Worm (Caenorhabditis elegans) whole organism, midembryonic: Measurements from ENCODE around the gene C04A2.15.

ENCODE experiments used
- T22C8.4 ChIP-seq: fragments of 200-800 bp; sonication (Bioruptor generic); IDR thresholded peaks from 2 replicates; pipeline ENCODE4 v1.3.6; 2022; ENCODE audit warnings: missing genetic modification characterization, missing compliant biosample characterization
- cog-1 ChIP-seq: sonication (generic microtip); optimal IDR thresholded peaks from 2 replicates; lab custom pipeline; 2016; ENCODE audit warnings: missing genetic modification characterization, missing compliant biosample characterization
- flt-1 ChIP-seq: fragments of 200-800 bp; sonication (Bioruptor generic); IDR thresholded peaks from 2 replicates; pipeline ENCODE4 v1.3.6; 2022; ENCODE audit warnings: missing genetic modification characterization, missing compliant biosample characterization
- klf-2 ChIP-seq: fragments of 200-800 bp; sonication (Bioruptor generic); conservative IDR thresholded peaks from 2 replicates; pipeline ENCODE4 v1.3.6; 2022; ENCODE audit warnings: missing genetic modification reagents, missing genetic modification characterization, missing compliant biosample characterization
- med-1 ChIP-seq: sonication (generic microtip); optimal IDR thresholded peaks from 2 replicates; lab custom pipeline; 2017; ENCODE audit warnings: missing genetic modification characterization, mild to moderate bottlenecking, missing compliant biosample characterization, antibody characterized with exemption, missing genetic modification reagents; ENCODE audit not compliant: insufficient read depth
- ref-1 ChIP-seq: fragments of 200-800 bp; sonication (Bioruptor generic); conservative IDR thresholded peaks from 2 replicates; pipeline ENCODE4 v1.3.6; 2022; ENCODE audit warnings: missing genetic modification reagents, missing genetic modification characterization, missing compliant biosample characterization
- tab-1 ChIP-seq: fragments of 200-800 bp; sonication (Bioruptor generic); IDR thresholded peaks from 2 replicates; pipeline ENCODE4 v1.3.6; 2022; ENCODE audit warnings: missing genetic modification characterization, missing compliant biosample characterization
- ztf-29 ChIP-seq: fragments of 200-800 bp; sonication (Bioruptor generic); IDR thresholded peaks from 2 replicates; pipeline ENCODE4 v1.3.6; 2022; ENCODE audit warnings: missing genetic modification reagents, missing genetic modification characterization, missing compliant biosample characterization

ce11 chrII:6882335-6882734 is 30.3 kb downstream of the C04A2.15 start:
- TF ChIP-seq flt-1 (GFP tag; lab: Robert Waterston, UW) = no peak
- no peak for TF ChIP-seq med-1 (GFP tag; lab: Kevin White, UChicago)
- TF ChIP-seq ref-1 (GFP tag; lab: Robert Waterston, UW) = no peak
- no peak for TF ChIP-seq cog-1 (tag; lab: Kevin White, UChicago)
- TF ChIP-seq klf-2 = no peak
- no peak for TF ChIP-seq T22C8.4
- no peak for TF ChIP-seq tab-1 (GFP tag; lab: Robert Waterston, UW)
- no peak for TF ChIP-seq ztf-29 (GFP tag; lab: Robert Waterston, UW)
